Fruit fly (Drosophila melanogaster) whole organism, pupa: Measurements from ENCODE around the gene ringer.

ENCODE experiments used
- CG12605 ChIP-seq: fragments of 200-800 bp; sonication (Bioruptor generic); IDR thresholded peaks from 2 replicates; pipeline ENCODE4 v1.3.6; 2022; ENCODE audit warnings: missing biosample characterization, missing genetic modification characterization
- CG14655 ChIP-seq: fragments of 200-800 bp; sonication (Bioruptor generic); optimal IDR thresholded peaks from 3 replicates; lab custom pipeline; 2017; ENCODE audit warnings: mild to moderate bottlenecking, missing biosample characterization, missing genetic modification reagents, missing genetic modification characterization
- CG8159 ChIP-seq: fragments of 200-800 bp; sonication (Bioruptor generic); optimal IDR thresholded peaks from 3 replicates; lab custom pipeline; 2018; ENCODE audit warnings: missing biosample characterization, mild to moderate bottlenecking, missing genetic modification characterization, moderate library complexity
- CG9948 ChIP-seq: fragments of 200-800 bp; sonication (Bioruptor generic); optimal IDR thresholded peaks from 2 replicates; lab custom pipeline; 2018; ENCODE audit warnings: missing biosample characterization, mild to moderate bottlenecking, missing genetic modification characterization, moderate library complexity
- D1 ChIP-seq: fragments of 200-800 bp; sonication (Bioruptor generic); optimal IDR thresholded peaks from 2 replicates; lab custom pipeline; 2018; ENCODE audit warnings: missing biosample characterization, mild to moderate bottlenecking, missing genetic modification characterization, moderate library complexity
- Snoo ChIP-seq: fragments of 200-800 bp; sonication (Bioruptor generic); optimal IDR thresholded peaks from 3 replicates; lab custom pipeline; 2017; ENCODE audit warnings: missing biosample characterization, mild to moderate bottlenecking, missing genetic modification characterization, inconsistent platforms
- fd96Ca ChIP-seq: fragments of 200-800 bp; sonication (Bioruptor generic); IDR thresholded peaks from 3 replicates; pipeline ENCODE4 v1.3.6; 2022; ENCODE audit warnings: missing biosample characterization, missing genetic modification characterization
- gl ChIP-seq: fragments of 200-800 bp; sonication (Bioruptor generic); optimal IDR thresholded peaks from 2 replicates; lab custom pipeline; 2018; ENCODE audit warnings: missing biosample characterization, mild to moderate bottlenecking, missing genetic modification characterization
- rn ChIP-seq: fragments of 200-800 bp; sonication (Bioruptor generic); IDR thresholded peaks from 2 replicates; pipeline ENCODE4 v1.3.6; 2022; ENCODE audit warnings: missing biosample characterization, missing genetic modification characterization

DNA sequence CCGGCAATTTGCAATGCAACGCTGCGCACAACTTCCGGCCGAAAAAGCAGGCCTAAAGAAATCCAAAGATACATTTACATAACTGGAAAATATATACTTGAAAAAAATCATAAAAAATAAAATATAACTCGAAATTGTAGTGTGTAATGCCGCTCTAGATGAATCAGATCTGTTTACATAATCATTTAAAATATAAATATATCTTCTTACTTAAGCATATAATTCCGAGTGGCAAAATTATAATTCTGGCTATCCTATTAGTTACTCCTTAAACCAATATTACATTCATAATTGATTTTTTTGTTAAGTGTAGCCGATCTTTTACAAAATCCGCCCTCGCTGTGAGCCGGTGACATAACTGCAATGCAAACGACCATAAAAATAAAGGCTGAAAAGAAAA is 19.8 kb downstream of the ringer start:
- TF ChIP-seq fd96Ca: no peak
- no peak for TF ChIP-seq D1
- no peak for TF ChIP-seq Snoo (tag; lab: Kevin White, UChicago)
- TF ChIP-seq gl (tag; lab: Kevin White, UChicago): no peak
- TF ChIP-seq CG14655 (GFP tag; lab: Kevin White, UChicago): no peak
- no peak for TF ChIP-seq CG8159 (tag; lab: Kevin White, UChicago)
- TF ChIP-seq CG12605 (GFP tag; lab: Robert Waterston, UW): no peak
- TF ChIP-seq CG9948 (tag; lab: Kevin White, UChicago): no peak
- no peak for TF ChIP-seq rn
